Fruit fly (Drosophila melanogaster) whole organism, prepupa: ENCODE results near the gene CG34287.

Experiments
- Blimp-1 ChIP-seq: fragments of 200-800 bp; sonication (Bioruptor generic); optimal IDR thresholded peaks from 3 replicates; lab custom pipeline; 2017; ENCODE audit warnings: missing biosample characterization, missing genetic modification characterization, mild to moderate bottlenecking, moderate library complexity, missing genetic modification reagents
- CG11762 ChIP-seq: fragments of 200-800 bp; sonication (Bioruptor generic); optimal IDR thresholded peaks from 3 replicates; lab custom pipeline; 2016; ENCODE audit warnings: missing biosample characterization, missing genetic modification characterization; ENCODE audit not compliant: insufficient read depth
- CG3919 ChIP-seq: fragments of 200-800 bp; sonication (Bioruptor generic); optimal IDR thresholded peaks from 3 replicates; lab custom pipeline; 2016; ENCODE audit warnings: missing biosample characterization, missing genetic modification characterization
- CG4318 ChIP-seq: fragments of 200-800 bp; sonication (Bioruptor generic); optimal IDR thresholded peaks from 3 replicates; lab custom pipeline; 2017; ENCODE audit warnings: missing biosample characterization, mild to moderate bottlenecking, missing genetic modification characterization
- CG6792 ChIP-seq: fragments of 200-800 bp; sonication (Bioruptor generic); optimal IDR thresholded peaks from 3 replicates; lab custom pipeline; 2016; ENCODE audit warnings: missing biosample characterization, missing genetic modification characterization
- CG6854 ChIP-seq: fragments of 200-800 bp; sonication (Bioruptor generic); optimal IDR thresholded peaks from 2 replicates; lab custom pipeline; 2017; ENCODE audit warnings: missing biosample characterization, mild to moderate bottlenecking, missing genetic modification characterization
- Eip75B ChIP-seq: fragments of 200-800 bp; sonication (Bioruptor generic); optimal IDR thresholded peaks from 3 replicates; lab custom pipeline; 2016; ENCODE audit warnings: missing biosample characterization, missing genetic modification characterization
- Ets96B ChIP-seq: fragments of 200-800 bp; optimal IDR thresholded peaks from 2 replicates; lab custom pipeline; 2019; ENCODE audit warnings: missing biosample characterization, mild to moderate bottlenecking, missing genetic modification characterization, moderate library complexity
- Smox ChIP-seq: fragments of 200-800 bp; sonication (Bioruptor generic); optimal IDR thresholded peaks from 3 replicates; lab custom pipeline; 2016; ENCODE audit warnings: missing biosample characterization, missing genetic modification characterization
- fd85E ChIP-seq: fragments of 200-800 bp; sonication (Bioruptor generic); optimal IDR thresholded peaks from 3 replicates; lab custom pipeline; 2016; ENCODE audit warnings: missing biosample characterization, missing genetic modification characterization
- lz ChIP-seq: fragments of 200-800 bp; sonication (Bioruptor generic); optimal IDR thresholded peaks from 3 replicates; lab custom pipeline; 2016; ENCODE audit warnings: missing biosample characterization, missing genetic modification characterization
- pdm3 ChIP-seq: fragments of 200-800 bp; sonication (Bioruptor generic); optimal IDR thresholded peaks from 3 replicates; lab custom pipeline; 2016; ENCODE audit warnings: missing biosample characterization, missing genetic modification characterization
- vri ChIP-seq: fragments of 200-800 bp; sonication (Bioruptor generic); optimal IDR thresholded peaks from 3 replicates; lab custom pipeline; 2016; ENCODE audit warnings: missing biosample characterization, mild to moderate bottlenecking, missing genetic modification characterization

DNA sequence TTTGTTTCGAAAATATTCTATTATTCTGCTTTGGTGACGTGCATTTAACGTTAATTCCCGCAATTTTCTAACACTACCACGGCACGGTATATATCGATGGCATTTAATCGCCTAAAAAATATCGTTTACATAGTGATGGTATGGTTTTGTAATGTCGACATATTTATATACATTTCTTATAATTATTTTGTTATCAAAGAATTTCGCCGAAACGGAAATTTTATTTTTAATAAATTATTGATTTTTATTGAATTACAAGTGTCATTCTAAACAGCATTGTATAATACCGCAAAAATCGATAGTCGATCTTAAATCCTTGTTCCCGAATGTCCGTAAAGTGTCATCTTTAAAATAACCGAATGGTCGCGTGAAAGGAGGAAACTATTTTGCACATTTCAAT lies 28.7 kb upstream of the CG34287 start, which contains the start of the genes Sec20 and dgrn:
- TF ChIP-seq CG11762 (GFP tag; lab: Kevin White, UChicago) (peak; percentile 19), Eip75B (GFP tag; lab: Kevin White, UChicago) (peak; percentile 50), CG6792 (peak; percentile 66), CG6854 (GFP tag; lab: Kevin White, UChicago) (no peak), lz (GFP tag; lab: Kevin White, UChicago) (peak; percentile 66), CG4318 (GFP tag; lab: Kevin White, UChicago) (no peak), pdm3 (GFP tag; lab: Kevin White, UChicago) (no peak), CG3919 (no peak), Ets96B (tag; lab: Kevin White, UChicago) (peak; percentile 67), vri (GFP tag; lab: Kevin White, UChicago) (peak; percentile 37), Blimp-1 (no peak), Smox (no peak), fd85E (GFP tag; lab: Kevin White, UChicago) (no peak)
